Worm (Caenorhabditis elegans) whole organism, L2 larva: Measurements from ENCODE around the gene C34C12.9.

Source experiments
- C34F6.9 ChIP-seq: fragments of 150-350 bp; optimal IDR thresholded peaks from 2 replicates; lab custom pipeline; 2014; ENCODE audit warnings: missing biosample characterization, missing genetic modification characterization
- F13H6.1 ChIP-seq: sonication (generic microtip); optimal IDR thresholded peaks from 2 replicates; lab custom pipeline; 2016; ENCODE audit warnings: missing genetic modification characterization, missing compliant biosample characterization
- R02D3.7 ChIP-seq: fragments of 150-350 bp; optimal IDR thresholded peaks from 2 replicates; lab custom pipeline; 2014; ENCODE audit warnings: missing biosample characterization, missing genetic modification characterization
- ama-1 ChIP-seq: fragments of 150-350 bp; optimal IDR thresholded peaks from 2 replicates; lab custom pipeline; 2018; ENCODE audit warnings: inconsistent platforms
- dmd-4 ChIP-seq: sonication (generic microtip); optimal IDR thresholded peaks from 2 replicates; lab custom pipeline; 2017; ENCODE audit warnings: missing biosample characterization, missing genetic modification characterization
- nhr-237 ChIP-seq: fragments of 150-350 bp; optimal IDR thresholded peaks from 2 replicates; lab custom pipeline; 2014; ENCODE audit warnings: missing biosample characterization, missing genetic modification characterization
- nhr-25 ChIP-seq: fragments of 150-350 bp; sonication (generic microtip); optimal IDR thresholded peaks from 3 replicates; lab custom pipeline; 2014; ENCODE audit warnings: missing biosample characterization, missing genetic modification characterization
- nhr-6 ChIP-seq: fragments of 150-350 bp; optimal IDR thresholded peaks from 2 replicates; lab custom pipeline; 2014; ENCODE audit warnings: missing biosample characterization, missing genetic modification characterization
- unc-39 ChIP-seq: fragments of 150-350 bp; optimal IDR thresholded peaks from 2 replicates; lab custom pipeline; 2014; ENCODE audit warnings: missing biosample characterization, missing genetic modification characterization
- ztf-1 ChIP-seq: fragments of 200-800 bp; sonication (Bioruptor generic); conservative IDR thresholded peaks from 2 replicates; pipeline ENCODE4 v1.3.6; 2022; ENCODE audit warnings: missing genetic modification characterization, missing compliant biosample characterization
- ztf-11 ChIP-seq: sonication (generic microtip); optimal IDR thresholded peaks from 2 replicates; lab custom pipeline; 2017; ENCODE audit warnings: missing biosample characterization, missing genetic modification characterization

ce11 chrIII:3430667-3431066 lies 44.6 kb downstream of the C34C12.9 start:
- TF ChIP-seq nhr-25 (tag; lab: Kevin White, UChicago), result no peak
- TF ChIP-seq ama-1 (lab: Kevin White, UChicago), result no peak
- TF ChIP-seq dmd-4 (tag; lab: Kevin White, UChicago), result no peak
- TF ChIP-seq R02D3.7, result no peak
- no peak for TF ChIP-seq unc-39
- TF ChIP-seq nhr-6 (tag; lab: Kevin White, UChicago), result no peak
- TF ChIP-seq F13H6.1 (tag; lab: Kevin White, UChicago), result no peak
- no peak for TF ChIP-seq C34F6.9 (tag; lab: Kevin White, UChicago)
- TF ChIP-seq ztf-1, result no peak
- TF ChIP-seq ztf-11, result no peak
- TF ChIP-seq nhr-237, result no peak
